Worm (Caenorhabditis elegans) whole organism, mixed stage, embryonic: ENCODE results near the gene srh-134.

Experiments used
- M03D4.4 ChIP-seq: sonication (generic microtip); optimal IDR thresholded peaks from 2 replicates; lab custom pipeline; 2017; ENCODE audit warnings: mild to moderate bottlenecking, missing genetic modification characterization, missing compliant biosample characterization
- bed-3 ChIP-seq: fragments of 200-800 bp; sonication (Bioruptor generic); optimal IDR thresholded peaks from 3 replicates; lab custom pipeline; 2018; ENCODE audit warnings: mild to moderate bottlenecking, missing genetic modification characterization, moderate library complexity, missing compliant biosample characterization
- blmp-1 ChIP-seq: fragments of 150-350 bp; optimal IDR thresholded peaks from 2 replicates; lab custom pipeline; 2014; ENCODE audit warnings: missing biosample characterization, missing genetic modification characterization
- ceh-39 ChIP-seq: fragments of 150-350 bp; optimal IDR thresholded peaks from 2 replicates; lab custom pipeline; 2014; ENCODE audit warnings: missing biosample characterization, missing genetic modification characterization
- ceh-43 ChIP-seq: fragments of 200-800 bp; sonication (Bioruptor generic); optimal IDR thresholded peaks from 2 replicates; lab custom pipeline; 2018; ENCODE audit warnings: mild to moderate bottlenecking, missing genetic modification characterization, moderate library complexity, missing compliant biosample characterization
- ceh-83 ChIP-seq: fragments of 200-800 bp; sonication (Bioruptor generic); optimal IDR thresholded peaks from 2 replicates; lab custom pipeline; 2018; ENCODE audit warnings: mild to moderate bottlenecking, missing genetic modification characterization, missing compliant biosample characterization
- ces-1 ChIP-seq: fragments of 150-350 bp; optimal IDR thresholded peaks from 2 replicates; lab custom pipeline; 2014; ENCODE audit warnings: missing biosample characterization, missing genetic modification reagents, missing genetic modification characterization
- cnd-1 ChIP-seq: fragments of 200-800 bp; sonication (Bioruptor generic); optimal IDR thresholded peaks from 2 replicates; lab custom pipeline; 2018; ENCODE audit warnings: mild to moderate bottlenecking, missing genetic modification characterization, missing compliant biosample characterization
- drap-1 ChIP-seq: fragments of 200-800 bp; sonication (Bioruptor generic); optimal IDR thresholded peaks from 3 replicates; lab custom pipeline; 2018; ENCODE audit warnings: mild to moderate bottlenecking, missing genetic modification characterization, missing compliant biosample characterization
- elt-1 ChIP-seq: sonication (generic microtip); optimal IDR thresholded peaks from 2 replicates; lab custom pipeline; 2017; ENCODE audit warnings: missing genetic modification characterization, mild to moderate bottlenecking, missing compliant biosample characterization, antibody characterized with exemption, moderate library complexity, borderline replicate concordance; ENCODE audit not compliant: insufficient read depth
- elt-3 ChIP-seq: fragments of 150-350 bp; optimal IDR thresholded peaks from 2 replicates; lab custom pipeline; 2014; ENCODE audit warnings: missing biosample characterization, missing genetic modification characterization
- flh-1 ChIP-seq: fragments of 200-800 bp; sonication (Bioruptor generic); optimal IDR thresholded peaks from 2 replicates; lab custom pipeline; 2018; ENCODE audit warnings: mild to moderate bottlenecking, missing genetic modification characterization, moderate library complexity, missing compliant biosample characterization
- ham-2 ChIP-seq: fragments of 200-800 bp; sonication (Bioruptor generic); optimal IDR thresholded peaks from 2 replicates; lab custom pipeline; 2018; ENCODE audit warnings: mild to moderate bottlenecking, missing genetic modification characterization, missing compliant biosample characterization
- hlh-1 ChIP-seq: fragments of 150-350 bp; optimal IDR thresholded peaks from 2 replicates; lab custom pipeline; 2014; ENCODE audit warnings: missing biosample characterization, missing genetic modification reagents, missing genetic modification characterization
- lin-13 ChIP-seq: fragments of 150-350 bp; optimal IDR thresholded peaks from 2 replicates; lab custom pipeline; 2014; ENCODE audit warnings: missing biosample characterization, missing genetic modification characterization
- lin-32 ChIP-seq: fragments of 200-800 bp; sonication (Bioruptor generic); optimal IDR thresholded peaks from 2 replicates; lab custom pipeline; 2018; ENCODE audit warnings: mild to moderate bottlenecking, missing genetic modification characterization, missing compliant biosample characterization
- lsy-2 ChIP-seq: fragments of 150-350 bp; optimal IDR thresholded peaks from 2 replicates; lab custom pipeline; 2014; ENCODE audit warnings: missing biosample characterization, missing genetic modification characterization
- mab-5 ChIP-seq: fragments of 150-350 bp; optimal IDR thresholded peaks from 2 replicates; lab custom pipeline; 2014; ENCODE audit warnings: missing biosample characterization, missing genetic modification characterization
- mep-1 ChIP-seq: fragments of 150-350 bp; optimal IDR thresholded peaks from 2 replicates; lab custom pipeline; 2017; ENCODE audit warnings: missing biosample characterization, missing genetic modification reagents, missing genetic modification characterization, inconsistent platforms
- mls-2 ChIP-seq: sonication (generic microtip); optimal IDR thresholded peaks from 2 replicates; lab custom pipeline; 2016; ENCODE audit warnings: mild to moderate bottlenecking, missing genetic modification characterization, moderate library complexity, missing compliant biosample characterization
- nhr-12 ChIP-seq: fragments of 150-350 bp; optimal IDR thresholded peaks from 2 replicates; lab custom pipeline; 2014; ENCODE audit warnings: missing biosample characterization, missing genetic modification characterization
- nhr-2 ChIP-seq: fragments of 150-350 bp; optimal IDR thresholded peaks from 2 replicates; lab custom pipeline; 2014; ENCODE audit warnings: missing biosample characterization, missing genetic modification characterization
- nhr-237 ChIP-seq: fragments of 150-350 bp; optimal IDR thresholded peaks from 2 replicates; lab custom pipeline; 2014; ENCODE audit warnings: missing biosample characterization, missing genetic modification characterization
- nhr-28 ChIP-seq: fragments of 150-350 bp; optimal IDR thresholded peaks from 2 replicates; lab custom pipeline; 2014; ENCODE audit warnings: missing biosample characterization, missing genetic modification characterization
- nhr-76 ChIP-seq: sonication (generic microtip); optimal IDR thresholded peaks from 2 replicates; lab custom pipeline; 2017; ENCODE audit warnings: missing biosample characterization, missing genetic modification characterization
- pha-4 ChIP-seq: fragments of 150-350 bp; optimal IDR thresholded peaks from 2 replicates; lab custom pipeline; 2018; ENCODE audit warnings: missing biosample characterization, missing genetic modification reagents, missing genetic modification characterization
- sem-2 ChIP-seq: fragments of 200-800 bp; sonication (Bioruptor generic); optimal IDR thresholded peaks from 2 replicates; lab custom pipeline; 2018; ENCODE audit warnings: mild to moderate bottlenecking, missing genetic modification characterization, missing compliant biosample characterization
- snpc-4 ChIP-seq: fragments of 150-350 bp; optimal IDR thresholded peaks from 2 replicates; lab custom pipeline; 2014; ENCODE audit warnings: missing biosample characterization, missing genetic modification characterization
- sptf-1 ChIP-seq: sonication (generic microtip); optimal IDR thresholded peaks from 2 replicates; lab custom pipeline; 2017; ENCODE audit warnings: mild to moderate bottlenecking, missing genetic modification characterization, moderate library complexity, missing compliant biosample characterization
- tbx-8 ChIP-seq: fragments of 200-800 bp; sonication (Bioruptor generic); optimal IDR thresholded peaks from 2 replicates; lab custom pipeline; 2018; ENCODE audit warnings: mild to moderate bottlenecking, missing genetic modification characterization, moderate library complexity, missing compliant biosample characterization
- unc-120 ChIP-seq: sonication (generic microtip); optimal IDR thresholded peaks from 2 replicates; lab custom pipeline; 2017; ENCODE audit warnings: missing genetic modification characterization, missing compliant biosample characterization; ENCODE audit not compliant: poor library complexity, severe bottlenecking
- unc-39 ChIP-seq: fragments of 150-350 bp; optimal IDR thresholded peaks from 2 replicates; lab custom pipeline; 2014; ENCODE audit warnings: missing biosample characterization, missing genetic modification characterization
- unc-62 ChIP-seq: fragments of 150-350 bp; optimal IDR thresholded peaks from 2 replicates; lab custom pipeline; 2014; ENCODE audit warnings: missing biosample characterization, missing genetic modification reagents, missing genetic modification characterization
- zip-8 ChIP-seq: fragments of 150-350 bp; optimal IDR thresholded peaks from 2 replicates; lab custom pipeline; 2014; ENCODE audit warnings: missing biosample characterization, missing genetic modification characterization
- ztf-11 ChIP-seq: fragments of 150-350 bp; optimal IDR thresholded peaks from 2 replicates; lab custom pipeline; 2014; ENCODE audit warnings: missing biosample characterization, missing genetic modification characterization

The srh-134 gene

DNA sequence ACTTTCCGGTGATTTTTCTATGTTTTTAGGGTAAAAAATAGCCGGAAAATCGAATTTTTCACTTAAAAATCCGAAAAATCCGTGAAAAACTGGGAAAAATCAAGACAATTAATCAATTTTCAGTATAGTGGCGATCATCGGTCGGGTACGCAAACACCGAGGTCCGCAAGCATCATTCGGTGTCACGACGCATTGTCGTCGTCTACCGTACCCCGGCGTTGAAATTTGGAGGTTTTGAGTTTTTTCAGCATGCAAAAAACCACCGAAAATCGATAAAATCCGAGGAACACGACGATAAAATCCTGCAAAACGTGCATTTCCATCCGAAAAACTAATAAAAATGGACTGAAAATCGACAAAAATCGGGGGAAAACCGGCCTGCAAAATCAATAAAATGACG lies 35.4 kb downstream of the srh-134 start:
- no peak for TF ChIP-seq tbx-8 (GFP tag; lab: Kevin White, UChicago)
- TF ChIP-seq nhr-76 (tag; lab: Kevin White, UChicago), result no peak
- TF ChIP-seq cnd-1 (tag; lab: Kevin White, UChicago), result no peak
- no peak for TF ChIP-seq snpc-4 (tag; lab: Kevin White, UChicago)
- TF ChIP-seq ceh-43 (GFP tag; lab: Kevin White, UChicago), result no peak
- TF ChIP-seq sptf-1 (tag; lab: Kevin White, UChicago), result no peak
- no peak for TF ChIP-seq mab-5 (tag; lab: Kevin White, UChicago)
- no peak for TF ChIP-seq ztf-11
- no peak for TF ChIP-seq zip-8
- no peak for TF ChIP-seq hlh-1 (tag; lab: Kevin White, UChicago)
- TF ChIP-seq ceh-39 (tag; lab: Kevin White, UChicago), result no peak
- peak; percentile 66 for TF ChIP-seq mep-1
- no peak for TF ChIP-seq sem-2 (GFP tag; lab: Kevin White, UChicago)
- TF ChIP-seq elt-1, result no peak
- TF ChIP-seq ces-1 (GFP tag; lab: Kevin White, UChicago), result peak; percentile 48
- no peak for TF ChIP-seq nhr-28
- TF ChIP-seq bed-3 (GFP tag; lab: Kevin White, UChicago), result no peak
- peak; percentile 96 for TF ChIP-seq lsy-2
- no peak for TF ChIP-seq flh-1 (GFP tag; lab: Kevin White, UChicago)
- no peak for TF ChIP-seq unc-120 (tag; lab: Kevin White, UChicago)
- no peak for TF ChIP-seq ham-2 (GFP tag; lab: Kevin White, UChicago)
- no peak for TF ChIP-seq unc-62
- TF ChIP-seq nhr-2 (tag; lab: Kevin White, UChicago), result no peak
- TF ChIP-seq drap-1 (GFP tag; lab: Kevin White, UChicago), result peak; percentile 58
- no peak for TF ChIP-seq pha-4
- TF ChIP-seq M03D4.4 (tag; lab: Kevin White, UChicago), result no peak
- no peak for TF ChIP-seq unc-39
- TF ChIP-seq nhr-12 (tag; lab: Kevin White, UChicago), result no peak
- TF ChIP-seq elt-3 (tag; lab: Kevin White, UChicago), result no peak
- TF ChIP-seq lin-32 (GFP tag; lab: Kevin White, UChicago), result no peak
- no peak for TF ChIP-seq blmp-1 (tag; lab: Kevin White, UChicago)
- TF ChIP-seq lin-13, result no peak
- TF ChIP-seq mls-2 (tag; lab: Kevin White, UChicago), result no peak
- peak; percentile 10 for TF ChIP-seq nhr-237 (tag; lab: Kevin White, UChicago)
- no peak for TF ChIP-seq ceh-83 (GFP tag; lab: Kevin White, UChicago)
- TF ChIP-seq, all 35 proteins: peak for 5

DNA sequence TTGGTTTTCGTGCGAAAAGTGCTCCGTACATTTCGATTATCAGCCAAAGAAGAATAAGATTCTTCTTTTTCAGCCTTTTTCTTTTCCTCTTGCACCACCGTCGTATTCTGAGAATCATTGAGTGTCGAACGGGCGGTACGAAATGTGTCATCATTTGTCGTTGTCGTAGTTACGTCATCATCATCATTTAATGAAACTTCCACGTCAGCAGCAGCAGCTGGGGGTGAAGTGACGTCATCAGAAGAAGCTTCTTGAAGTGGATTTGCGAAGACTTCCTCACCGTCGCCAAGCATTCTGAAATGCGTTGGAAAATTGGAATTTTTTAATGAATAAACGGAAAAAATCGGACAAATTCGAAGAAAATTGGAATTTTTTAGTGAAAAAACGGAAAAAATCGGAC lies 37.3 kb downstream of the srh-134 start, which contains the start of gene snx-6:
snx-6 (minus strand) TSS at position 294 of the 400 bp plus-strand sequence.
- TF ChIP-seq nhr-76 (tag; lab: Kevin White, UChicago) (no peak), zip-8 (peak; percentile 94)

DNA sequence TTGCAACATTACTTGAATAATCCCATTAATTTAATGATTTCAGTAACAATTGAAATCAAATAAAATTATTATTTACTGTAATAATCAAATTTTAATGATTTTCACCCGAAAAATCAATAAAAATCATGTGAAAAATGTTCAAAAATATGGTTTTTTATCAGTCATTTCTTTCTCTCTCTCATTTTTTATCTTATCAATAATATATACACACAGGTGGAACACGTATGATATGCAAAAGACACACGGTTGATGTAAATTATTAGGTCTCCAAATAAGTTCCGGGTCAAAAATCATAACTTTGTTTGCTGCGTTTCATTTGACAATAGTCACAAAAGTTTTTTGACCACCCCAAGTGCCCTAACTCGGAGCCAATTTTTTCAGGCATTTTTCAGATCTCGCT lies 38.9 kb downstream of the srh-134 start:
- TF ChIP-seq unc-62, result no peak
- TF ChIP-seq flh-1 (GFP tag; lab: Kevin White, UChicago), result no peak
- TF ChIP-seq mab-5 (tag; lab: Kevin White, UChicago), result no peak
- TF ChIP-seq lsy-2, result no peak
- TF ChIP-seq nhr-76 (tag; lab: Kevin White, UChicago), result no peak
- no peak for TF ChIP-seq unc-120 (tag; lab: Kevin White, UChicago)

DNA sequence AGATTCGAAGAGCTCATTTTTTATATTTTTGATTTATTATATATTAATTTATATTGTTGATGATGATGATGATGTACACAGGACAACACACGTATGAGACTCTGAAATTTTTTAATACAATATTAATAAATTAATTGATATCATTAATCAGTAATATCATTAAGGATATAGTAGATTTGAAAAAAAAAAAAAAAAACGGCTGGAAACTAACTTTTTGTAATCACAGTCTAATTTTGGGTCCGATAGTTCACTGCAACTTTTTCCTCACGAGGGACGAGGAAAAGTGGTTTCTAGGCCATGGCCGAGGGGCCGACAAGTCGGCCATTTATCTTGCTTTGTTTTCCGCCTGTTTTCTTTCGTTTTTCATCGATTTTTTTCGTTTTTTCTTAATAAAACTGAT lies 50.4 kb downstream of the srh-134 start, which contains the start of gene gck-3:
gck-3 (minus strand) TSS at position 101 of the 400 bp plus-strand sequence.
- TF ChIP-seq ham-2 (GFP tag; lab: Kevin White, UChicago), result no peak
- no peak for TF ChIP-seq pha-4
- no peak for TF ChIP-seq drap-1 (GFP tag; lab: Kevin White, UChicago)
- TF ChIP-seq blmp-1 (tag; lab: Kevin White, UChicago), result no peak
- no peak for TF ChIP-seq bed-3 (GFP tag; lab: Kevin White, UChicago)
- no peak for TF ChIP-seq mls-2 (tag; lab: Kevin White, UChicago)
- no peak for TF ChIP-seq flh-1 (GFP tag; lab: Kevin White, UChicago)
- TF ChIP-seq ztf-11, result no peak
- no peak for TF ChIP-seq nhr-76 (tag; lab: Kevin White, UChicago)
- TF ChIP-seq hlh-1 (tag; lab: Kevin White, UChicago), result no peak
- TF ChIP-seq tbx-8 (GFP tag; lab: Kevin White, UChicago), result no peak
- TF ChIP-seq nhr-28, result no peak
- TF ChIP-seq nhr-2 (tag; lab: Kevin White, UChicago), result no peak
- TF ChIP-seq sem-2 (GFP tag; lab: Kevin White, UChicago), result no peak
- TF ChIP-seq lin-32 (GFP tag; lab: Kevin White, UChicago), result no peak
- no peak for TF ChIP-seq unc-120 (tag; lab: Kevin White, UChicago)
